Fruit fly (Drosophila melanogaster): ENCODE results near the gene CG16758.
A peak's percentile ranks its signal among the peaks of the same experiment; 100 is the strongest.

Gene CG16758

dm6 chr3L:2503465-2503864 is at the start of gene CG16758:
CG16758 (minus strand) TSS chr3L:2503606.
- TF ChIP-seq CG17801 (GFP tag; optimal IDR thresholded peaks at IDR 0.05; ENCODE audit: partially characterized antibody): no peak

- TF ChIP-seq CG17801 (GFP tag; optimal IDR thresholded peaks at IDR 0.05; ENCODE audit: partially characterized antibody): no peak
Measured at dm6 chr3L:2552116-2552843, 48.9 kb upstream of the CG16758 start.

- TF ChIP-seq CG17801 (GFP tag; optimal IDR thresholded peaks at IDR 0.05; ENCODE audit: partially characterized antibody): no peak
Measured at dm6 chr3L:2551137-2551676, 47.8 kb upstream of the CG16758 start.

dm6 chr3L:2548932-2549331 is 45.5 kb upstream of the CG16758 start:
- no peak for TF ChIP-seq CG17801 (GFP tag; optimal IDR thresholded peaks at IDR 0.05; ENCODE audit: partially characterized antibody)

dm6 chr3L:2545913-2546312 is 42.5 kb upstream of the CG16758 start:
- no peak for TF ChIP-seq CG17801 (GFP tag; optimal IDR thresholded peaks at IDR 0.05; ENCODE audit: partially characterized antibody)

- TF ChIP-seq CG17801 (GFP tag; optimal IDR thresholded peaks at IDR 0.05; ENCODE audit: partially characterized antibody): no peak
Measured at dm6 chr3L:2545077-2545453, 41.7 kb upstream of the CG16758 start.

- no peak for TF ChIP-seq CG17801 (GFP tag; optimal IDR thresholded peaks at IDR 0.05; ENCODE audit: partially characterized antibody)
Measured at dm6 chr3L:2544435-2545076, 41.1 kb upstream of the CG16758 start.

- TF ChIP-seq CG17801 (GFP tag; optimal IDR thresholded peaks at IDR 0.05; ENCODE audit: partially characterized antibody): no peak
Measured at dm6 chr3L:2541361-2541760, 38.0 kb upstream of the CG16758 start.

- TF ChIP-seq CG17801 (GFP tag; optimal IDR thresholded peaks at IDR 0.05; ENCODE audit: partially characterized antibody): peak; percentile 14
Measured at dm6 chr3L:2536969-2537600, 33.7 kb upstream of the CG16758 start.

dm6 chr3L:2533732-2534073 is 30.3 kb upstream of the CG16758 start:
- no peak for TF ChIP-seq CG17801 (GFP tag; optimal IDR thresholded peaks at IDR 0.05; ENCODE audit: partially characterized antibody)

dm6 chr3L:2533000-2533731 is 29.8 kb upstream of the CG16758 start:
- no peak for TF ChIP-seq CG17801 (GFP tag; optimal IDR thresholded peaks at IDR 0.05; ENCODE audit: partially characterized antibody)

- TF ChIP-seq CG17801 (GFP tag; optimal IDR thresholded peaks at IDR 0.05; ENCODE audit: partially characterized antibody): no peak
Measured at dm6 chr3L:2532377-2532776, 29.0 kb upstream of the CG16758 start.

dm6 chr3L:2531386-2532176 is 28.2 kb upstream of the CG16758 start:
- TF ChIP-seq CG17801 (GFP tag; optimal IDR thresholded peaks at IDR 0.05; ENCODE audit: partially characterized antibody): peak; percentile 55

dm6 chr3L:2530635-2531034 is 27.2 kb upstream of the CG16758 start:
- no peak for TF ChIP-seq CG17801 (GFP tag; optimal IDR thresholded peaks at IDR 0.05; ENCODE audit: partially characterized antibody)

- TF ChIP-seq CG17801 (GFP tag; optimal IDR thresholded peaks at IDR 0.05; ENCODE audit: partially characterized antibody): no peak
Measured at dm6 chr3L:2530090-2530489, 26.7 kb upstream of the CG16758 start.
